Worm (Caenorhabditis elegans) whole organism, young adult: ENCODE measurements around the gene F32H5.3.

Source experiments
- K11D2.4 ChIP-seq: fragments of 200-800 bp; sonication (Bioruptor generic); IDR thresholded peaks from 2 replicates; pipeline ENCODE4 v1.3.6; 2022; ENCODE audit warnings: missing genetic modification reagents, missing genetic modification characterization, missing compliant biosample characterization
- aptf-2 ChIP-seq: fragments of 200-800 bp; sonication (Bioruptor generic); conservative IDR thresholded peaks from 2 replicates; pipeline ENCODE4 v1.3.6; 2022; ENCODE audit warnings: missing genetic modification reagents, missing genetic modification characterization, missing compliant biosample characterization
- cebp-1 ChIP-seq, 2 experiments: fragments of 200-800 bp in 1 of 2; sonication (Bioruptor generic) in 1 of 2; sonication (generic microtip) in 1 of 2; IDR thresholded peaks in 1 of 2; optimal IDR thresholded peaks in 1 of 2; 2 replicates each; pipeline versions ENCODE4 v1.3.6 to Lab custom; 2017 to 2022; ENCODE audit warnings: missing compliant biosample characterization in 2 of 2, missing genetic modification characterization in 2 of 2, mild to moderate bottlenecking in 1 of 2, missing genetic modification reagents in 1 of 2, moderate library complexity in 1 of 2
- ceh-58 ChIP-seq: fragments of 200-800 bp; sonication (Bioruptor generic); IDR thresholded peaks from 2 replicates; pipeline ENCODE4 v1.3.6; 2022; ENCODE audit warnings: missing genetic modification characterization, missing compliant biosample characterization
- dox-1 ChIP-seq: fragments of 200-800 bp; sonication (Bioruptor generic); IDR thresholded peaks from 2 replicates; pipeline ENCODE4 v1.3.6; 2022; ENCODE audit warnings: missing genetic modification reagents, missing genetic modification characterization, missing compliant biosample characterization
- dpl-1 ChIP-seq: fragments of 150-350 bp; optimal IDR thresholded peaks from 2 replicates; lab custom pipeline; 2014; ENCODE audit warnings: missing biosample characterization, missing genetic modification reagents, missing genetic modification characterization
- efl-1 ChIP-seq: fragments of 150-350 bp; optimal IDR thresholded peaks from 2 replicates; lab custom pipeline; 2014; ENCODE audit warnings: missing biosample characterization, missing genetic modification reagents, missing genetic modification characterization
- egl-18 ChIP-seq: fragments of 200-800 bp; sonication (Bioruptor generic); IDR thresholded peaks from 2 replicates; pipeline ENCODE4 v1.3.6; 2022; ENCODE audit warnings: missing genetic modification reagents, missing genetic modification characterization, missing compliant biosample characterization
- fkh-3 ChIP-seq: sonication (generic microtip); optimal IDR thresholded peaks from 2 replicates; lab custom pipeline; 2016; ENCODE audit warnings: mild to moderate bottlenecking, missing genetic modification characterization, missing compliant biosample characterization
- gei-17 ChIP-seq: fragments of 200-800 bp; sonication (Bioruptor generic); optimal IDR thresholded peaks from 2 replicates; lab custom pipeline; 2018; ENCODE audit warnings: mild to moderate bottlenecking, missing genetic modification characterization, missing compliant biosample characterization
- hrde-1 ChIP-seq: sonication (generic microtip); optimal IDR thresholded peaks from 2 replicates; lab custom pipeline; 2016; ENCODE audit warnings: missing genetic modification characterization, mild to moderate bottlenecking, missing compliant biosample characterization, moderate library complexity, missing genotype, missing genetic modification reagents, borderline replicate concordance
- lir-1 ChIP-seq: fragments of 200-800 bp; sonication (Bioruptor generic); conservative IDR thresholded peaks from 2 replicates; pipeline ENCODE4 v1.3.6; 2022; ENCODE audit warnings: missing genetic modification reagents, missing genetic modification characterization, missing compliant biosample characterization
- madf-8 ChIP-seq: fragments of 200-800 bp; sonication (Bioruptor generic); conservative IDR thresholded peaks from 2 replicates; pipeline ENCODE4 v1.3.6; 2022; ENCODE audit warnings: missing genetic modification reagents, missing genetic modification characterization, missing compliant biosample characterization
- snpc-3.4 ChIP-seq: sonication (generic microtip); optimal IDR thresholded peaks from 2 replicates; lab custom pipeline; 2017; ENCODE audit warnings: missing genetic modification characterization, mild to moderate bottlenecking, missing compliant biosample characterization, antibody characterized with exemption, moderate library complexity, missing genotype, missing genetic modification reagents

ce11 chrV:13357652-13358281, 1.4 kb upstream of the F32H5.3 start, which contains the start of gene F32H5.1:
- TF ChIP-seq lir-1 (GFP tag; lab: Robert Waterston, UW) (no peak), efl-1 (no peak), madf-8 (GFP tag; lab: Robert Waterston, UW) (no peak), dpl-1 (GFP tag; lab: Kevin White, UChicago) (no peak), fkh-3 (no peak), cebp-1 (GFP tag; IDR thresholded peaks at IDR 0.05; lab: Robert Waterston, UW) (no peak), cebp-1 (tag; optimal IDR thresholded peaks at IDR 0.05; lab: Kevin White, UChicago) (no peak), dox-1 (GFP tag; lab: Robert Waterston, UW) (no peak), snpc-3.4 (no peak), K11D2.4 (GFP tag; lab: Robert Waterston, UW) (no peak), aptf-2 (GFP tag; lab: Robert Waterston, UW) (no peak), hrde-1 (tag; lab: Kevin White, UChicago) (no peak), egl-18 (GFP tag; lab: Robert Waterston, UW) (no peak), gei-17 (GFP tag; lab: Kevin White, UChicago) (no peak), ceh-58 (GFP tag; lab: Robert Waterston, UW) (no peak)
